Worm (Caenorhabditis elegans): ENCODE results near the gene aaim-1.

aaim-1 gene

ce11 chrX:6522634-6523070 lies 39.6 kb downstream of the aaim-1 start (continued):
- peak; percentile 21 for TF ChIP-seq nhr-77 (tag; optimal IDR thresholded peaks at IDR 0.05)
- no peak for TF ChIP-seq nhr-237 (tag; optimal IDR thresholded peaks at IDR 0.05)
- TF ChIP-seq mxl-2 (GFP tag; conservative IDR thresholded peaks at IDR 0.05), result 0 out of 2 replicates have a peak, but pooled peaks have one; percentile 14
- peak; percentile 77 for TF ChIP-seq nhr-28 (tag; optimal IDR thresholded peaks at IDR 0.05)
- TF ChIP-seq nhr-42 (GFP tag; IDR thresholded peaks at IDR 0.05), result peak; percentile 78
- no peak for TF ChIP-seq F10B5.3 (tag; optimal IDR thresholded peaks at IDR 0.05)
- TF ChIP-seq aha-1 (tag), result peak; percentile 92
- TF ChIP-seq saeg-2 (GFP tag; IDR thresholded peaks at IDR 0.05), result peak; percentile 72; the same call in 1 of the 2 replicates
- no peak for TF ChIP-seq nhr-6 (tag; optimal IDR thresholded peaks at IDR 0.05)
- TF ChIP-seq spr-1 (tag; optimal IDR thresholded peaks at IDR 0.05), result no peak
- TF ChIP-seq hlh-11 (tag; optimal IDR thresholded peaks at IDR 0.05), result peak; percentile 83
- TF ChIP-seq nhr-48 (tag; optimal IDR thresholded peaks at IDR 0.05), result peak; percentile 47
- no peak for TF ChIP-seq sdz-12 (GFP tag; optimal IDR thresholded peaks at IDR 0.05)
- TF ChIP-seq unc-62 (GFP tag; optimal IDR thresholded peaks at IDR 0.05 in 1 of 2), result peak; percentile 6 to 57
- TF ChIP-seq unc-62 (tag; optimal IDR thresholded peaks at IDR 0.05), result no peak
- TF ChIP-seq nhr-102 (tag; optimal IDR thresholded peaks at IDR 0.05), result peak; percentile 69
- 0 out of 4 replicates have a peak, but pooled peaks of 1 of the 2 experiments have one; percentile 25 for TF ChIP-seq madf-5 (GFP tag; IDR thresholded peaks at IDR 0.05)
- TF ChIP-seq ceh-28 (tag; optimal IDR thresholded peaks at IDR 0.05), result no peak
- peak; percentile 16 for TF ChIP-seq hlh-30 (tag; optimal IDR thresholded peaks at IDR 0.05; ENCODE audit: insufficient read depth)
- TF ChIP-seq daf-16 (GFP tag; optimal IDR thresholded peaks at IDR 0.05), result peak in 1 of 2 experiments; percentile 38
- peak; percentile 86 for TF ChIP-seq daf-16 (tag; optimal IDR thresholded peaks at IDR 0.05)
- TF ChIP-seq nhr-41 (GFP tag; IDR thresholded peaks at IDR 0.05), result 0 out of 2 replicates have a peak, but pooled peaks have one; percentile 19
- TF ChIP-seq dve-1 (tag; optimal IDR thresholded peaks at IDR 0.05; ENCODE audit: insufficient read depth), result peak; percentile 72
- peak; percentile 80 for TF ChIP-seq php-3 (GFP tag; IDR thresholded peaks at IDR 0.05)
- TF ChIP-seq pqm-1 (tag; optimal IDR thresholded peaks at IDR 0.05), result peak; percentile 67
- no peak for TF ChIP-seq zag-1 (tag; optimal IDR thresholded peaks at IDR 0.05)

- TF ChIP-seq unc-62 (GFP tag; optimal IDR thresholded peaks at IDR 0.05 in 1 of 2) (peak in 1 of 2 experiments; percentile 63), unc-62 (tag; optimal IDR thresholded peaks at IDR 0.05) (no peak), sdz-12 (GFP tag; optimal IDR thresholded peaks at IDR 0.05) (no peak), zfp-2 (tag; optimal IDR thresholded peaks at IDR 0.05) (no peak), pqm-1 (tag; optimal IDR thresholded peaks at IDR 0.05) (peak; percentile 13), hlh-30 (tag; optimal IDR thresholded peaks at IDR 0.05; ENCODE audit: insufficient read depth) (peak; percentile 25), tag-97 (GFP tag; IDR thresholded peaks at IDR 0.05) (no peak), lin-13 (GFP tag; optimal IDR thresholded peaks at IDR 0.05) (no peak), lir-3 (tag; optimal IDR thresholded peaks at IDR 0.05) (no peak), aly-2 (tag; optimal IDR thresholded peaks at IDR 0.05) (no peak), zip-2 (tag; optimal IDR thresholded peaks at IDR 0.05) (no peak), dve-1 (tag; optimal IDR thresholded peaks at IDR 0.05; ENCODE audit: insufficient read depth) (peak; percentile 49), spr-1 (tag; optimal IDR thresholded peaks at IDR 0.05) (no peak), lin-1 (GFP tag; IDR thresholded peaks at IDR 0.05) (0 out of 2 replicates have a peak, but pooled peaks have one; percentile 25), hlh-11 (tag; optimal IDR thresholded peaks at IDR 0.05) (peak; percentile 42), nhr-6 (tag; optimal IDR thresholded peaks at IDR 0.05) (no peak), daf-12 (tag; optimal IDR thresholded peaks at IDR 0.05) (no peak), nhr-41 (GFP tag; IDR thresholded peaks at IDR 0.05) (no peak), ztf-11 (tag; optimal IDR thresholded peaks at IDR 0.05) (no peak), php-3 (GFP tag; IDR thresholded peaks at IDR 0.05) (peak; percentile 78), lim-7 (GFP tag; IDR thresholded peaks at IDR 0.05) (no peak), F49E8.2 (tag; optimal IDR thresholded peaks at IDR 0.05; ENCODE audit: borderline replicate concordance) (no peak), saeg-2 (GFP tag; IDR thresholded peaks at IDR 0.05) (0 out of 2 replicates have a peak, but pooled peaks have one; percentile 33), pha-4 (GFP tag; IDR thresholded peaks at IDR 0.05) (no peak), pha-4 (tag; optimal IDR thresholded peaks at IDR 0.05) (no peak), Y5F2A.4 (GFP tag; optimal IDR thresholded peaks at IDR 0.05) (no peak), nhr-77 (tag; optimal IDR thresholded peaks at IDR 0.05) (peak; percentile 33), lsy-2 (tag; optimal IDR thresholded peaks at IDR 0.05) (no peak), dmd-6 (GFP tag; IDR thresholded peaks at IDR 0.05) (peak; percentile 61), T20F7.1 (GFP tag; optimal IDR thresholded peaks at IDR 0.05) (no peak), ceh-20 (GFP tag; IDR thresholded peaks at IDR 0.05) (peak; percentile 59; the same call in 1 of the 2 replicates), mxl-2 (GFP tag; conservative IDR thresholded peaks at IDR 0.05) (no peak), daf-16 (GFP tag; optimal IDR thresholded peaks at IDR 0.05) (no peak), daf-16 (tag; optimal IDR thresholded peaks at IDR 0.05) (peak; percentile 34), vab-7 (GFP tag; IDR thresholded peaks at IDR 0.05) (no peak), nhr-76 (tag; optimal IDR thresholded peaks at IDR 0.05) (no peak)
Measured at ce11 chrX:6520644-6521043, 41.6 kb downstream of the aaim-1 start.

Data from whole organism, L4 larva.